Fruit fly (Drosophila melanogaster) whole organism, embryonic: ENCODE data around the gene frac.

Source experiments
- Antp ChIP-seq: fragments of 200-800 bp; sonication (Bioruptor generic); optimal IDR thresholded peaks from 3 replicates; lab custom pipeline; 2016; ENCODE audit warnings: missing biosample characterization, missing genetic modification characterization
- Atf6 ChIP-seq: fragments of 200-800 bp; sonication (Bioruptor generic); IDR thresholded peaks from 2 replicates; pipeline ENCODE4 v1.3.6; 2022; ENCODE audit warnings: missing biosample characterization, missing genetic modification characterization
- B-H2 ChIP-seq: fragments of 200-800 bp; sonication (Bioruptor generic); optimal IDR thresholded peaks from 2 replicates; lab custom pipeline; 2018; ENCODE audit warnings: missing biosample characterization, mild to moderate bottlenecking, missing genetic modification characterization
- Blimp-1 ChIP-seq: fragments of 200-800 bp; sonication (Bioruptor generic); optimal IDR thresholded peaks from 3 replicates; lab custom pipeline; 2018; ENCODE audit warnings: missing biosample characterization, missing genetic modification characterization, mild to moderate bottlenecking, moderate library complexity, missing genetic modification reagents
- CG10209 ChIP-seq: fragments of 200-800 bp; sonication (Bioruptor generic); optimal IDR thresholded peaks from 3 replicates; lab custom pipeline; 2017; ENCODE audit warnings: missing biosample characterization, mild to moderate bottlenecking, missing genetic modification characterization, missing genetic modification reagents
- CG10543 ChIP-seq: fragments of 200-800 bp; sonication (Bioruptor generic); optimal IDR thresholded peaks from 3 replicates; lab custom pipeline; 2017; ENCODE audit warnings: missing biosample characterization, mild to moderate bottlenecking, missing genetic modification characterization, moderate library complexity
- CG12071 ChIP-seq: fragments of 200-800 bp; sonication (Bioruptor generic); optimal IDR thresholded peaks from 3 replicates; lab custom pipeline; 2018; ENCODE audit warnings: missing biosample characterization, mild to moderate bottlenecking, missing genetic modification characterization
- CG13287 ChIP-seq: fragments of 200-800 bp; sonication (Bioruptor generic); IDR thresholded peaks from 2 replicates; pipeline ENCODE4 v1.3.6; 2022; ENCODE audit warnings: missing biosample characterization, missing genetic modification characterization; ENCODE audit not compliant: partially characterized antibody
- CG13424 ChIP-seq: fragments of 200-800 bp; sonication (Bioruptor generic); optimal IDR thresholded peaks from 2 replicates; lab custom pipeline; 2019; ENCODE audit warnings: missing biosample characterization, mild to moderate bottlenecking, missing genetic modification characterization, moderate library complexity
- CG15601 ChIP-seq: fragments of 200-800 bp; sonication (Bioruptor generic); optimal IDR thresholded peaks from 3 replicates; lab custom pipeline; 2019; ENCODE audit warnings: missing biosample characterization, mild to moderate bottlenecking, missing genetic modification characterization, moderate library complexity
- CG15696 ChIP-seq: fragments of 200-800 bp; sonication (Bioruptor generic); optimal IDR thresholded peaks from 2 replicates; lab custom pipeline; 2019; ENCODE audit warnings: missing biosample characterization, mild to moderate bottlenecking, missing genetic modification characterization, moderate library complexity
- CG17361 ChIP-seq: fragments of 200-800 bp; sonication (Bioruptor generic); IDR thresholded peaks from 3 replicates; pipeline ENCODE4 v1.3.6; 2022; ENCODE audit warnings: missing biosample characterization, missing genetic modification characterization
- CG18011 ChIP-seq: fragments of 200-800 bp; sonication (Bioruptor generic); optimal IDR thresholded peaks from 2 replicates; lab custom pipeline; 2017; ENCODE audit warnings: missing biosample characterization, missing genetic modification characterization, mild to moderate bottlenecking, moderate library complexity, missing genotype
- CG18262 ChIP-seq: fragments of 200-800 bp; optimal IDR thresholded peaks from 3 replicates; lab custom pipeline; 2019; ENCODE audit warnings: missing biosample characterization, mild to moderate bottlenecking, missing genetic modification characterization, moderate library complexity
- CG2129 ChIP-seq: fragments of 200-800 bp; sonication (Bioruptor generic); IDR thresholded peaks from 2 replicates; pipeline ENCODE4 v1.3.6; 2022; ENCODE audit warnings: missing biosample characterization, missing genetic modification characterization; ENCODE audit not compliant: partially characterized antibody
- CG2678 ChIP-seq: fragments of 200-800 bp; sonication (Bioruptor generic); optimal IDR thresholded peaks from 3 replicates; lab custom pipeline; 2019; ENCODE audit warnings: missing biosample characterization, mild to moderate bottlenecking, missing genetic modification characterization, moderate library complexity
- CG4282 ChIP-seq: fragments of 200-800 bp; sonication (Bioruptor generic); optimal IDR thresholded peaks from 2 replicates; lab custom pipeline; 2016; ENCODE audit warnings: missing biosample characterization, missing genetic modification characterization
- CG4328 ChIP-seq: fragments of 200-800 bp; sonication (Bioruptor generic); optimal IDR thresholded peaks from 3 replicates; lab custom pipeline; 2017; ENCODE audit warnings: missing biosample characterization, missing genetic modification reagents, missing genetic modification characterization
- CG4730 ChIP-seq: fragments of 200-800 bp; sonication (Bioruptor generic); IDR thresholded peaks from 2 replicates; pipeline ENCODE4 v1.3.6; 2022; ENCODE audit warnings: missing biosample characterization, missing genetic modification characterization
- CG5953 ChIP-seq: fragments of 200-800 bp; sonication (Bioruptor generic); IDR thresholded peaks from 2 replicates; pipeline ENCODE4 v1.3.6; 2022; ENCODE audit warnings: missing biosample characterization, missing genetic modification characterization
- CG6175 ChIP-seq: fragments of 200-800 bp; sonication (Bioruptor generic); IDR thresholded peaks from 3 replicates; pipeline ENCODE4 v1.3.6; 2022; ENCODE audit warnings: missing biosample characterization, missing genetic modification characterization
- CG6689 ChIP-seq: fragments of 200-800 bp; sonication (Bioruptor generic); IDR thresholded peaks from 2 replicates; pipeline ENCODE4 v1.3.6; 2022; ENCODE audit warnings: missing biosample characterization, missing genetic modification characterization
- CG7786 ChIP-seq: fragments of 200-800 bp; sonication (Bioruptor generic); optimal IDR thresholded peaks from 2 replicates; lab custom pipeline; 2016; ENCODE audit warnings: missing biosample characterization, missing genetic modification characterization
- D ChIP-seq, 2 experiments: fragments of 200-800 bp in 1 of 2; fragments of >200 bp in 1 of 2; sonication (Bioruptor generic) in 1 of 2; optimal IDR thresholded peaks; 2 replicates in 1 of 2; 3 replicates in 1 of 2; lab custom pipeline; 2017; ENCODE audit warnings: mild to moderate bottlenecking in 1 of 2, missing biosample characterization in 1 of 2, missing genetic modification characterization in 1 of 2, missing genetic modification reagents in 1 of 2
- Dll ChIP-seq: fragments of 200-800 bp; sonication (Bioruptor generic); IDR thresholded peaks from 4 replicates; pipeline ENCODE4 v1.3.6; 2022; ENCODE audit warnings: missing biosample characterization, missing genetic modification characterization; ENCODE audit not compliant: partially characterized antibody
- Doc3 ChIP-seq: fragments of 200-800 bp; sonication (Bioruptor generic); IDR thresholded peaks from 3 replicates; pipeline ENCODE4 v1.3.6; 2022; ENCODE audit warnings: missing biosample characterization, missing genetic modification characterization; ENCODE audit not compliant: partially characterized antibody
- Dref ChIP-seq: fragments of 200-800 bp; sonication (Bioruptor generic); IDR thresholded peaks from 2 replicates; pipeline ENCODE4 v1.3.6; 2022; ENCODE audit warnings: missing biosample characterization, missing genetic modification characterization
- Max ChIP-seq: fragments of 200-800 bp; sonication (Bioruptor generic); optimal IDR thresholded peaks from 2 replicates; lab custom pipeline; 2016; ENCODE audit warnings: missing biosample characterization, mild to moderate bottlenecking, missing genetic modification characterization
- Mes4 ChIP-seq: fragments of 200-800 bp; sonication (Bioruptor generic); optimal IDR thresholded peaks from 2 replicates; lab custom pipeline; 2016; ENCODE audit warnings: missing biosample characterization, missing genetic modification characterization
- NfI ChIP-seq: fragments of 200-800 bp; sonication (Bioruptor generic); optimal IDR thresholded peaks from 3 replicates; lab custom pipeline; 2018; ENCODE audit warnings: missing biosample characterization, mild to moderate bottlenecking, missing genetic modification characterization, moderate library complexity
- Oaz ChIP-seq: fragments of 200-800 bp; sonication (Bioruptor generic); IDR thresholded peaks from 2 replicates; pipeline ENCODE4 v1.3.6; 2022; ENCODE audit warnings: missing biosample characterization, missing genetic modification characterization
- Ptx1 ChIP-seq: fragments of 200-800 bp; sonication (Bioruptor generic); IDR thresholded peaks from 2 replicates; pipeline ENCODE4 v1.3.6; 2022; ENCODE audit warnings: missing biosample characterization, missing genetic modification characterization
- Taf1 ChIP-seq: fragments of 200-800 bp; sonication (Bioruptor generic); IDR thresholded peaks from 2 replicates; pipeline ENCODE4 v1.3.6; 2022; ENCODE audit warnings: missing biosample characterization, missing genetic modification characterization
- caup ChIP-seq: fragments of 200-800 bp; sonication (Bioruptor generic); optimal IDR thresholded peaks from 3 replicates; lab custom pipeline; 2017; ENCODE audit warnings: missing biosample characterization, mild to moderate bottlenecking, missing genetic modification characterization, moderate library complexity; ENCODE audit not compliant: severe bottlenecking
- corto ChIP-seq: fragments of 200-800 bp; sonication (Bioruptor generic); optimal IDR thresholded peaks from 2 replicates; lab custom pipeline; 2016; ENCODE audit warnings: missing biosample characterization, mild to moderate bottlenecking, missing genetic modification characterization, moderate library complexity
- cwo ChIP-seq: fragments of 200-800 bp; sonication (Bioruptor generic); optimal IDR thresholded peaks from 3 replicates; lab custom pipeline; 2017; ENCODE audit warnings: missing biosample characterization, missing genetic modification characterization, mild to moderate bottlenecking, moderate library complexity, missing genetic modification reagents
- gsb-n ChIP-seq: fragments of 200-800 bp; sonication (Bioruptor generic); optimal IDR thresholded peaks from 3 replicates; lab custom pipeline; 2018; ENCODE audit warnings: missing biosample characterization, mild to moderate bottlenecking, missing genetic modification characterization
- nerfin-2 ChIP-seq: fragments of 200-800 bp; sonication (Bioruptor generic); IDR thresholded peaks from 2 replicates; pipeline ENCODE4 v1.3.6; 2022; ENCODE audit warnings: missing biosample characterization, missing genetic modification characterization; ENCODE audit not compliant: partially characterized antibody
- nmo ChIP-seq: fragments of 200-800 bp; sonication (Bioruptor generic); optimal IDR thresholded peaks from 2 replicates; lab custom pipeline; 2018; ENCODE audit warnings: missing biosample characterization, mild to moderate bottlenecking, missing genetic modification characterization, moderate library complexity
- nom ChIP-seq: fragments of 200-800 bp; sonication (Bioruptor generic); optimal IDR thresholded peaks from 2 replicates; lab custom pipeline; 2017; ENCODE audit warnings: missing biosample characterization, missing genetic modification characterization, mild to moderate bottlenecking, moderate library complexity, missing genetic modification reagents
- pfk ChIP-seq: fragments of 200-800 bp; sonication (Bioruptor generic); optimal IDR thresholded peaks from 2 replicates; lab custom pipeline; 2018; ENCODE audit warnings: missing biosample characterization, mild to moderate bottlenecking, missing genetic modification characterization, moderate library complexity
- prd ChIP-seq, 3 experiments: fragments of >200 bp in 2 of 3; fragments of 200-800 bp in 1 of 3; sonication (Bioruptor generic) in 1 of 3; optimal IDR thresholded peaks in 2 of 3; IDR thresholded peaks in 1 of 3; 2 replicates in 2 of 3; 3 replicates in 1 of 3; pipeline versions ENCODE4 v1.3.6 to Lab custom; 2017 to 2022; ENCODE audit warnings: missing biosample characterization in 1 of 3, missing genetic modification characterization in 1 of 3
- slbo ChIP-seq: fragments of 200-800 bp; sonication (Bioruptor generic); IDR thresholded peaks from 2 replicates; pipeline ENCODE4 v1.3.6; 2022; ENCODE audit warnings: missing biosample characterization, missing genetic modification characterization
- ssp ChIP-seq: fragments of 200-800 bp; sonication (Bioruptor generic); IDR thresholded peaks from 2 replicates; pipeline ENCODE4 v1.3.6; 2022; ENCODE audit warnings: missing biosample characterization, missing genetic modification characterization
- twi ChIP-seq: fragments of 200-800 bp; optimal IDR thresholded peaks from 2 replicates; lab custom pipeline; 2019; ENCODE audit warnings: missing biosample characterization, mild to moderate bottlenecking, missing genetic modification characterization, moderate library complexity
- vvl ChIP-seq: fragments of 200-800 bp; sonication (Bioruptor generic); IDR thresholded peaks from 2 replicates; pipeline ENCODE4 v1.3.6; 2022; ENCODE audit warnings: missing biosample characterization, missing genetic modification characterization
- zen2 ChIP-seq: fragments of 200-800 bp; sonication (Bioruptor generic); IDR thresholded peaks from 3 replicates; pipeline ENCODE4 v1.3.6; 2022; ENCODE audit warnings: missing biosample characterization, missing genetic modification characterization; ENCODE audit not compliant: partially characterized antibody

frac gene

DNA sequence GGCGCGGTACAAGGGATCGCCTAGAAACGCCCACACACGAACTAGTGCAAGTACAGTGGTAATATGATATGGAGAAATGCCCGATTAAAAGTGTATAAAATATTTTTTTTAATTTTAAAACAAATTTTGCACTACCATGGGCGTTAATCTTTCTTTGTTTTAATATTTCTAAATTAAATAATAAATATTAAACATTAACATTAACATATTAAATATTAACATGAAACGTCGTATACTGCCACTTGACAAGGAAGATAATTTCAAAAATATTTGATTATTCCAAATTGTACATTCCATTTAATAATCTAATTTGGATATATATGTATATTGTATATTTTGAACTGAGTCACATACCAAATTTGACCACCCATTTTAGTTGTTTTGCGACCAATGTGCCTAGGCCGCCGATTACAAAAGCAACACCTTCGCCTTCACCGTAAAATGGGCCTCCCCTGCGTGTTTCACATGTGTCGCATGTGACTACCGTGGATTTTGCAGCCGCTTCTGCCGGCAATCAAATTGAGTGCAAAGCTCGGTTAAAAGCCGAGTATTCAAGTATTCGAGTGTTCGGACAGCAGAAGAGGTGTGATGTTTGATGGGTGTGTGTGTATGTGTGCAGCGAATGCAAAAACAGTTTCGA, 29.8 kb downstream of the frac start (continued):
- TF ChIP-seq vvl (GFP tag; lab: Robert Waterston, UW) = no peak; the same call in 1 of the 2 replicates
- TF ChIP-seq CG4328 = no peak
- no peak for TF ChIP-seq Dll (GFP tag; lab: Robert Waterston, UW)
- 0 out of 2 replicates have a peak, but pooled peaks have one; percentile 4 for TF ChIP-seq Oaz (GFP tag; lab: Robert Waterston, UW)
- no peak for TF ChIP-seq twi (tag; lab: Kevin White, UChicago)
- TF ChIP-seq Max (GFP tag; lab: Kevin White, UChicago) = no peak
- TF ChIP-seq prd (optimal IDR thresholded peaks at IDR 0.05; lab: Kevin White, UChicago) = no peak
- peak; percentile 52; the same call in 2 of the 3 replicates for TF ChIP-seq prd (GFP tag; IDR thresholded peaks at IDR 0.05; lab: Robert Waterston, UW)
- TF ChIP-seq zen2 (GFP tag; lab: Robert Waterston, UW) = no peak
- TF ChIP-seq pfk (GFP tag; lab: Kevin White, UChicago) = no peak
- no peak for TF ChIP-seq CG4282 (GFP tag; lab: Kevin White, UChicago)
- no peak for TF ChIP-seq CG12071 (GFP tag; lab: Kevin White, UChicago)
- TF ChIP-seq ssp = no peak
- TF ChIP-seq CG2129 (GFP tag; lab: Robert Waterston, UW) = no peak
- peak; percentile 37; the same call in 2 of the 3 replicates for TF ChIP-seq CG17361 (GFP tag; lab: Robert Waterston, UW)
- peak; percentile 51 for TF ChIP-seq CG15601
- TF ChIP-seq gsb-n (tag; lab: Kevin White, UChicago) = peak; percentile 66
- TF ChIP-seq CG18262 = peak; percentile 81
- no peak for TF ChIP-seq Taf1
- peak; percentile 67 for TF ChIP-seq Blimp-1
- peak; percentile 11 for TF ChIP-seq CG10209 (GFP tag; lab: Kevin White, UChicago)
- TF ChIP-seq CG6175 (GFP tag; lab: Robert Waterston, UW) = no peak
- no peak for TF ChIP-seq CG7786
- TF ChIP-seq B-H2 = no peak
- no peak for TF ChIP-seq CG10543 (GFP tag; lab: Kevin White, UChicago)
- no peak for TF ChIP-seq nom (GFP tag; lab: Kevin White, UChicago)
- TF ChIP-seq D (optimal IDR thresholded peaks at IDR 0.05; lab: Kevin White, UChicago) = no peak
- peak; percentile 37 for TF ChIP-seq D (GFP tag; optimal IDR thresholded peaks at IDR 0.05; lab: Kevin White, UChicago)
- peak; percentile 36 for TF ChIP-seq CG6689 (GFP tag; lab: Robert Waterston, UW)
- TF ChIP-seq slbo (GFP tag; lab: Robert Waterston, UW) = no peak
- no peak for TF ChIP-seq CG2678 (tag; lab: Kevin White, UChicago)
- no peak for TF ChIP-seq Atf6 (GFP tag; lab: Robert Waterston, UW)
- TF ChIP-seq CG18011 = no peak
- no peak for TF ChIP-seq Antp (GFP tag; lab: Kevin White, UChicago)
- TF ChIP-seq nerfin-2 = no peak
- no peak for TF ChIP-seq Dref
- TF ChIP-seq corto (GFP tag; lab: Kevin White, UChicago) = no peak
- TF ChIP-seq cwo (GFP tag; lab: Kevin White, UChicago) = no peak
- TF ChIP-seq CG4730 (GFP tag; lab: Robert Waterston, UW) = no peak
- TF ChIP-seq NfI = no peak
- no peak for TF ChIP-seq CG15696
- TF ChIP-seq Mes4 (GFP tag; lab: Kevin White, UChicago) = no peak
- no peak for TF ChIP-seq caup (GFP tag; lab: Kevin White, UChicago)
- TF ChIP-seq CG5953 (GFP tag; lab: Robert Waterston, UW) = no peak
- TF ChIP-seq CG13424 (tag; lab: Kevin White, UChicago) = peak; percentile 54
- TF ChIP-seq nmo (GFP tag; lab: Kevin White, UChicago) = peak; percentile 74
- TF ChIP-seq Doc3 = no peak
- peak; percentile 41; the same call in 1 of the 2 replicates for TF ChIP-seq Ptx1 (GFP tag; lab: Robert Waterston, UW)
- no peak for TF ChIP-seq CG13287
